Fruit fly (Drosophila melanogaster) whole organism, embryonic: ENCODE results near the gene CG12078.

ENCODE experiments used
- Abd-B ChIP-seq: fragments of 200-800 bp; sonication (Bioruptor generic); optimal IDR thresholded peaks from 2 replicates; lab custom pipeline; 2018; ENCODE audit warnings: missing biosample characterization, mild to moderate bottlenecking, missing genetic modification characterization, moderate library complexity
- Atf3 ChIP-seq: fragments of 200-800 bp; sonication (Bioruptor generic); optimal IDR thresholded peaks from 3 replicates; lab custom pipeline; 2016; ENCODE audit warnings: missing biosample characterization, missing genetic modification characterization
- CG10654 ChIP-seq: fragments of 200-800 bp; sonication (Bioruptor generic); optimal IDR thresholded peaks from 2 replicates; lab custom pipeline; 2016; ENCODE audit warnings: missing biosample characterization, missing genetic modification characterization
- CG12659 ChIP-seq: fragments of 200-800 bp; sonication (Bioruptor generic); optimal IDR thresholded peaks from 3 replicates; lab custom pipeline; 2017; ENCODE audit warnings: mild to moderate bottlenecking, missing biosample characterization, missing genetic modification reagents, missing genetic modification characterization
- CG13624 ChIP-seq: fragments of 200-800 bp; sonication (Bioruptor generic); optimal IDR thresholded peaks from 2 replicates; lab custom pipeline; 2016; ENCODE audit warnings: missing biosample characterization, missing genetic modification characterization
- CG17568 ChIP-seq: fragments of 200-800 bp; sonication (Bioruptor generic); optimal IDR thresholded peaks from 2 replicates; lab custom pipeline; 2018; ENCODE audit warnings: missing biosample characterization, mild to moderate bottlenecking, missing genetic modification characterization, moderate library complexity
- CG18011 ChIP-seq: fragments of 200-800 bp; sonication (Bioruptor generic); optimal IDR thresholded peaks from 2 replicates; lab custom pipeline; 2017; ENCODE audit warnings: missing biosample characterization, missing genetic modification characterization, mild to moderate bottlenecking, moderate library complexity, missing genotype
- CG2889 ChIP-seq: fragments of 200-800 bp; sonication (Bioruptor generic); IDR thresholded peaks from 3 replicates; pipeline ENCODE4 v1.3.6; 2022; ENCODE audit warnings: missing biosample characterization, missing genetic modification characterization
- CG3163 ChIP-seq: fragments of 200-800 bp; sonication (Bioruptor generic); optimal IDR thresholded peaks from 3 replicates; lab custom pipeline; 2016; ENCODE audit warnings: missing biosample characterization, missing genetic modification characterization
- CG33213 ChIP-seq: fragments of 200-800 bp; sonication (Bioruptor generic); optimal IDR thresholded peaks from 3 replicates; lab custom pipeline; 2016; ENCODE audit warnings: missing biosample characterization, missing genetic modification characterization
- CG3407 ChIP-seq: fragments of 200-800 bp; sonication (Bioruptor generic); optimal IDR thresholded peaks from 2 replicates; lab custom pipeline; 2018; ENCODE audit warnings: missing biosample characterization, mild to moderate bottlenecking, missing genetic modification characterization
- CG3838 ChIP-seq: fragments of 200-800 bp; sonication (Bioruptor generic); optimal IDR thresholded peaks from 3 replicates; lab custom pipeline; 2016; ENCODE audit warnings: missing biosample characterization, missing genetic modification characterization
- CG4424 ChIP-seq: fragments of 200-800 bp; sonication (Bioruptor generic); optimal IDR thresholded peaks from 3 replicates; lab custom pipeline; 2016; ENCODE audit warnings: missing biosample characterization, missing genetic modification characterization
- CG4617 ChIP-seq: fragments of 200-800 bp; sonication (Bioruptor generic); optimal IDR thresholded peaks from 3 replicates; lab custom pipeline; 2016; ENCODE audit warnings: missing biosample characterization, missing genetic modification characterization, borderline replicate concordance
- CG6254 ChIP-seq: fragments of 200-800 bp; sonication (Bioruptor generic); optimal IDR thresholded peaks from 3 replicates; lab custom pipeline; 2017; ENCODE audit warnings: mild to moderate bottlenecking, missing biosample characterization, missing genetic modification reagents, missing genetic modification characterization
- CG6683 ChIP-seq: fragments of 200-800 bp; sonication (Bioruptor generic); optimal IDR thresholded peaks from 2 replicates; lab custom pipeline; 2017; ENCODE audit warnings: missing biosample characterization, mild to moderate bottlenecking, missing genetic modification characterization, missing genetic modification reagents
- CG6791 ChIP-seq: fragments of 200-800 bp; sonication (Bioruptor generic); IDR thresholded peaks from 3 replicates; pipeline ENCODE4 v1.3.6; 2022; ENCODE audit warnings: missing biosample characterization, missing genetic modification characterization; ENCODE audit not compliant: partially characterized antibody
- CG7745 ChIP-seq: fragments of 200-800 bp; sonication (Bioruptor generic); optimal IDR thresholded peaks from 2 replicates; lab custom pipeline; 2018; ENCODE audit warnings: missing biosample characterization, mild to moderate bottlenecking, missing genetic modification characterization, moderate library complexity
- CG7839 ChIP-seq: fragments of 200-800 bp; sonication (Bioruptor generic); optimal IDR thresholded peaks from 3 replicates; lab custom pipeline; 2018; ENCODE audit warnings: missing biosample characterization, mild to moderate bottlenecking, missing genetic modification characterization, moderate library complexity
- CG7928 ChIP-seq: fragments of 200-800 bp; sonication (Bioruptor generic); optimal IDR thresholded peaks from 2 replicates; lab custom pipeline; 2017; ENCODE audit warnings: missing biosample characterization, mild to moderate bottlenecking, missing genetic modification characterization
- CG8388 ChIP-seq: fragments of 200-800 bp; sonication (Bioruptor generic); optimal IDR thresholded peaks from 2 replicates; lab custom pipeline; 2019; ENCODE audit warnings: missing biosample characterization, mild to moderate bottlenecking, missing genetic modification characterization, moderate library complexity
- CG8944 ChIP-seq: fragments of 200-800 bp; sonication (Bioruptor generic); optimal IDR thresholded peaks from 3 replicates; lab custom pipeline; 2016; ENCODE audit warnings: missing biosample characterization, missing genetic modification characterization
- CG9797 ChIP-seq: fragments of 200-800 bp; sonication (Bioruptor generic); optimal IDR thresholded peaks from 3 replicates; lab custom pipeline; 2018; ENCODE audit warnings: missing biosample characterization, mild to moderate bottlenecking, missing genetic modification characterization
- Chrac-16 ChIP-seq: fragments of 200-800 bp; sonication (Bioruptor generic); optimal IDR thresholded peaks from 3 replicates; lab custom pipeline; 2016; ENCODE audit warnings: missing biosample characterization, missing genetic modification characterization
- Dll ChIP-seq: fragments of 200-800 bp; sonication (Bioruptor generic); IDR thresholded peaks from 4 replicates; pipeline ENCODE4 v1.3.6; 2022; ENCODE audit warnings: missing biosample characterization, missing genetic modification characterization; ENCODE audit not compliant: partially characterized antibody
- Dp ChIP-seq: fragments of 200-800 bp; sonication (Bioruptor generic); optimal IDR thresholded peaks from 2 replicates; lab custom pipeline; 2018; ENCODE audit warnings: missing biosample characterization, mild to moderate bottlenecking, missing genetic modification characterization, moderate library complexity
- Fer1 ChIP-seq: fragments of 200-800 bp; sonication (Bioruptor generic); optimal IDR thresholded peaks from 2 replicates; lab custom pipeline; 2017; ENCODE audit warnings: missing biosample characterization, mild to moderate bottlenecking, missing genetic modification characterization
- Fer3 ChIP-seq: fragments of 200-800 bp; sonication (Bioruptor generic); optimal IDR thresholded peaks from 2 replicates; lab custom pipeline; 2018; ENCODE audit warnings: missing biosample characterization, mild to moderate bottlenecking, missing genetic modification characterization, moderate library complexity
- HmgZ ChIP-seq: fragments of 200-800 bp; sonication (Bioruptor generic); optimal IDR thresholded peaks from 2 replicates; lab custom pipeline; 2018; ENCODE audit warnings: missing biosample characterization, mild to moderate bottlenecking, missing genetic modification characterization
- Hr39 ChIP-seq: fragments of >200 bp; optimal IDR thresholded peaks from 2 replicates; lab custom pipeline; 2017
- Hr51 ChIP-seq, 2 experiments: fragments of 200-800 bp; sonication (Bioruptor generic); optimal IDR thresholded peaks; 2 replicates in 1 of 2; 3 replicates in 1 of 2; lab custom pipeline; 2016 to 2018; ENCODE audit warnings: missing biosample characterization in 2 of 2, missing genetic modification characterization in 2 of 2, mild to moderate bottlenecking in 1 of 2, moderate library complexity in 1 of 2
- Lpt ChIP-seq: fragments of >200 bp; optimal IDR thresholded peaks from 2 replicates; lab custom pipeline; 2018; ENCODE audit warnings: missing biosample characterization, missing genetic modification characterization
- Xrp1 ChIP-seq: fragments of 200-800 bp; sonication (Bioruptor generic); IDR thresholded peaks from 2 replicates; pipeline ENCODE4 v1.3.6; 2022; ENCODE audit warnings: missing biosample characterization, missing genetic modification characterization
- bab2 ChIP-seq: fragments of 200-800 bp; sonication (Bioruptor generic); optimal IDR thresholded peaks from 2 replicates; lab custom pipeline; 2016; ENCODE audit warnings: missing biosample characterization, missing genetic modification characterization
- bigmax ChIP-seq: fragments of 200-800 bp; sonication (Bioruptor generic); optimal IDR thresholded peaks from 2 replicates; lab custom pipeline; 2018; ENCODE audit warnings: missing biosample characterization, mild to moderate bottlenecking, missing genetic modification characterization
- btn ChIP-seq: fragments of 200-800 bp; sonication (Bioruptor generic); optimal IDR thresholded peaks from 2 replicates; lab custom pipeline; 2016; ENCODE audit warnings: missing biosample characterization, missing genetic modification characterization
- crp ChIP-seq, 2 experiments: fragments of 200-800 bp; sonication (Bioruptor generic); optimal IDR thresholded peaks; 2 replicates in 1 of 2; 3 replicates in 1 of 2; lab custom pipeline; 2017; ENCODE audit warnings: missing biosample characterization in 2 of 2, missing genetic modification characterization in 2 of 2, mild to moderate bottlenecking in 1 of 2, moderate library complexity in 1 of 2
- dm ChIP-seq: fragments of 200-800 bp; sonication (Bioruptor generic); optimal IDR thresholded peaks from 3 replicates; lab custom pipeline; 2016; ENCODE audit warnings: missing biosample characterization, missing genetic modification characterization
- dmrt99B ChIP-seq: fragments of 200-800 bp; sonication (Bioruptor generic); optimal IDR thresholded peaks from 2 replicates; lab custom pipeline; 2018; ENCODE audit warnings: missing biosample characterization, mild to moderate bottlenecking, missing genetic modification characterization, moderate library complexity
- eyg ChIP-seq: fragments of 200-800 bp; sonication (Bioruptor generic); optimal IDR thresholded peaks from 3 replicates; lab custom pipeline; 2016; ENCODE audit warnings: missing biosample characterization, missing genetic modification characterization
- fd102C ChIP-seq: fragments of 200-800 bp; sonication (Bioruptor generic); optimal IDR thresholded peaks from 2 replicates; lab custom pipeline; 2018; ENCODE audit warnings: missing biosample characterization, mild to moderate bottlenecking, missing genetic modification characterization, moderate library complexity
- fd64A ChIP-seq: fragments of 200-800 bp; sonication (Bioruptor generic); optimal IDR thresholded peaks from 3 replicates; lab custom pipeline; 2018; ENCODE audit warnings: missing biosample characterization, mild to moderate bottlenecking, missing genetic modification characterization
- fd96Cb ChIP-seq: fragments of 200-800 bp; sonication (Bioruptor generic); optimal IDR thresholded peaks from 2 replicates; lab custom pipeline; 2018; ENCODE audit warnings: missing biosample characterization, mild to moderate bottlenecking, missing genetic modification characterization, moderate library complexity
- grau ChIP-seq: fragments of 200-800 bp; optimal IDR thresholded peaks from 3 replicates; lab custom pipeline; 2019; ENCODE audit warnings: missing biosample characterization, mild to moderate bottlenecking, missing genetic modification characterization, moderate library complexity
- gsb-n ChIP-seq: fragments of 200-800 bp; sonication (Bioruptor generic); optimal IDR thresholded peaks from 3 replicates; lab custom pipeline; 2018; ENCODE audit warnings: missing biosample characterization, mild to moderate bottlenecking, missing genetic modification characterization
- h ChIP-seq: fragments of >200 bp; optimal IDR thresholded peaks from 2 replicates; lab custom pipeline; 2017
- pfk ChIP-seq: fragments of 200-800 bp; sonication (Bioruptor generic); optimal IDR thresholded peaks from 2 replicates; lab custom pipeline; 2018; ENCODE audit warnings: missing biosample characterization, mild to moderate bottlenecking, missing genetic modification characterization, moderate library complexity
- pho ChIP-seq: fragments of 200-800 bp; sonication (Bioruptor generic); optimal IDR thresholded peaks from 2 replicates; lab custom pipeline; 2016; ENCODE audit warnings: missing biosample characterization, missing genetic modification characterization
- pita ChIP-seq: fragments of 200-800 bp; sonication (Bioruptor generic); optimal IDR thresholded peaks from 2 replicates; lab custom pipeline; 2017; ENCODE audit warnings: missing biosample characterization, mild to moderate bottlenecking, missing genetic modification characterization
- ranshi ChIP-seq: fragments of 200-800 bp; sonication (Bioruptor generic); IDR thresholded peaks from 2 replicates; pipeline ENCODE4 v1.3.6; 2022; ENCODE audit warnings: missing biosample characterization, missing genetic modification characterization
- repo ChIP-seq: fragments of 200-800 bp; sonication (Bioruptor generic); optimal IDR thresholded peaks from 2 replicates; lab custom pipeline; 2016; ENCODE audit warnings: missing biosample characterization, missing genetic modification characterization

The CG12078 gene

dm6 chr3L:3194059-3194458 is 50.0 kb downstream of the CG12078 start (continued):
- TF ChIP-seq CG3838 (peak; percentile 56), bigmax (GFP tag; lab: Kevin White, UChicago) (peak; percentile 53), CG7839 (tag; lab: Kevin White, UChicago) (peak; percentile 95), crp (GFP tag; optimal IDR thresholded peaks at IDR 0.05; lab: Kevin White, UChicago) (peak in 1 of 2 experiments; percentile 53), pfk (GFP tag; lab: Kevin White, UChicago) (peak; percentile 2), Hr39 (lab: Kevin White, UChicago) (no peak), Dp (GFP tag; lab: Kevin White, UChicago) (no peak), grau (peak; percentile 91), fd64A (GFP tag; lab: Kevin White, UChicago) (peak; percentile 86), dmrt99B (peak; percentile 96), eyg (no peak), Chrac-16 (peak; percentile 87), Abd-B (peak; percentile 88), repo (GFP tag; lab: Kevin White, UChicago) (peak; percentile 48), pita (no peak), Xrp1 (GFP tag; lab: Robert Waterston, UW) (peak; percentile 97), CG6683 (GFP tag; lab: Kevin White, UChicago) (peak; percentile 86), CG8388 (GFP tag; lab: Kevin White, UChicago) (peak; percentile 95), CG17568 (GFP tag; lab: Kevin White, UChicago) (no peak), CG10654 (peak; percentile 87), btn (GFP tag; lab: Kevin White, UChicago) (no peak), CG7928 (peak; percentile 50), gsb-n (tag; lab: Kevin White, UChicago) (peak; percentile 93), CG9797 (GFP tag; lab: Kevin White, UChicago) (peak; percentile 30), CG6254 (GFP tag; lab: Kevin White, UChicago) (peak; percentile 93), CG4424 (GFP tag; lab: Kevin White, UChicago) (peak; percentile 88), CG3407 (GFP tag; lab: Kevin White, UChicago) (peak; percentile 80), ranshi (GFP tag; lab: Robert Waterston, UW) (peak; percentile 95), Fer1 (GFP tag; lab: Kevin White, UChicago) (peak; percentile 94), CG12659 (GFP tag; lab: Kevin White, UChicago) (peak; percentile 93), CG7745 (peak; percentile 56), fd102C (GFP tag; lab: Kevin White, UChicago) (peak; percentile 85), dm (GFP tag; lab: Kevin White, UChicago) (no peak), Atf3 (peak; percentile 4), CG3163 (GFP tag; lab: Kevin White, UChicago) (no peak), CG8944 (GFP tag; lab: Kevin White, UChicago) (peak; percentile 31), h (no peak), CG6791 (GFP tag; lab: Robert Waterston, UW) (no peak), bab2 (GFP tag; lab: Kevin White, UChicago) (peak; percentile 79), HmgZ (tag; lab: Kevin White, UChicago) (peak; percentile 92), Fer3 (peak; percentile 96), fd96Cb (tag; lab: Kevin White, UChicago) (peak; percentile 96), Lpt (no peak), CG2889 (GFP tag; lab: Robert Waterston, UW) (peak; percentile 81), CG33213 (GFP tag; lab: Kevin White, UChicago) (peak; percentile 57), Dll (GFP tag; lab: Robert Waterston, UW) (no peak), CG18011 (GFP tag; lab: Kevin White, UChicago) (peak; percentile 70), CG13624 (peak; percentile 23), pho (GFP tag; lab: Kevin White, UChicago) (peak; percentile 29), CG4617 (GFP tag; lab: Kevin White, UChicago) (peak; percentile 61), Hr51 (GFP tag; optimal IDR thresholded peaks at IDR 0.05; lab: Kevin White, UChicago) (peak; percentile 72 to 95)
